Fruit fly (Drosophila melanogaster): ENCODE data around the gene Ucp4B.

The Ucp4B gene

DNA sequence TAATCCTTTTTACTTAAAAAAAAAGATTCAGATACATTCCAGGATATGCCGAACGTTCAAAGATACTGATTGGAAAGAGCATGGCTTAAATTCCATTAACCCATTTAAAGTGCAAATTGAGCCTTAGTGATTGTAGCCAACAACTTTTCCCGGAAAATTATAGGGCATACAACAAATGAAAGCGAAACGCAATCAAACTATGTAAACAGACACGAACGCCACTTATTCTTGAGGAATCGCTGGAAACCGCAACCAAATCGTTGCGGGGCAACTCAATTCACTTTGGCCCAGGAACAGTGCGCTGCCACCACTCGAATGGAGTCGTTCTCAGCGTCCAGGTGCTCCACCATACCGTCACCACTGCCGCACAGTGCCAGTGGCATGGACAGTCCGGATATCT lies 50.9 kb downstream of the Ucp4B start, which contains the start of gene CG13996:
Gene CG13996 (plus strand): TSS at position 301 of the 400 bp plus-strand sequence.
- TF ChIP-seq psq (GFP tag; optimal IDR thresholded peaks at IDR 0.05) (no peak), Jra (GFP tag; optimal IDR thresholded peaks at IDR 0.05) (no peak), Hr78 (GFP tag; optimal IDR thresholded peaks at IDR 0.05) (no peak), OdsH (GFP tag; optimal IDR thresholded peaks at IDR 0.05) (no peak), fru (GFP tag; optimal IDR thresholded peaks at IDR 0.05) (no peak), tai (GFP tag; optimal IDR thresholded peaks at IDR 0.05) (no peak), CG9705 (GFP tag; optimal IDR thresholded peaks at IDR 0.05) (no peak), Dif (GFP tag; optimal IDR thresholded peaks at IDR 0.05; ENCODE audit: partially characterized antibody) (no peak), Abd-B (GFP tag; optimal IDR thresholded peaks at IDR 0.05) (no peak), Dfd (GFP tag; optimal IDR thresholded peaks at IDR 0.05) (no peak), sv (GFP tag; optimal IDR thresholded peaks at IDR 0.05) (no peak), usp (GFP tag; optimal IDR thresholded peaks at IDR 0.05) (no peak), CrebA (GFP tag; optimal IDR thresholded peaks at IDR 0.05; ENCODE audit: borderline replicate concordance) (no peak)
